Fruit fly (Drosophila melanogaster) whole organism, embryonic: ENCODE results near the gene Pde11.

Experiments used
- CG7987 ChIP-seq: fragments of 200-800 bp; sonication (Bioruptor generic); optimal IDR thresholded peaks from 2 replicates; lab custom pipeline; 2018; ENCODE audit warnings: missing biosample characterization, mild to moderate bottlenecking, missing genetic modification characterization, moderate library complexity
- CHES-1-like ChIP-seq: fragments of 200-800 bp; sonication (Bioruptor generic); optimal IDR thresholded peaks from 2 replicates; lab custom pipeline; 2016; ENCODE audit warnings: missing biosample characterization, missing genetic modification characterization
- Xrp1 ChIP-seq: fragments of 200-800 bp; sonication (Bioruptor generic); IDR thresholded peaks from 2 replicates; pipeline ENCODE4 v1.3.6; 2022; ENCODE audit warnings: missing biosample characterization, missing genetic modification characterization
- emc ChIP-seq: fragments of 200-800 bp; sonication (Bioruptor generic); optimal IDR thresholded peaks from 2 replicates; lab custom pipeline; 2016; ENCODE audit warnings: missing biosample characterization, missing genetic modification characterization
- exex ChIP-seq: fragments of 200-800 bp; sonication (Bioruptor generic); optimal IDR thresholded peaks from 4 replicates; lab custom pipeline; 2018; ENCODE audit warnings: missing biosample characterization, mild to moderate bottlenecking, missing genetic modification characterization, moderate library complexity
- ham ChIP-seq: fragments of 200-800 bp; sonication (Bioruptor generic); IDR thresholded peaks from 2 replicates; pipeline ENCODE4 v1.3.6; 2022; ENCODE audit warnings: missing biosample characterization, missing genetic modification characterization
- insv ChIP-seq, 2 experiments: fragments of 200-800 bp; sonication (Bioruptor generic); optimal IDR thresholded peaks; 3 replicates each; lab custom pipeline; 2016 to 2018; ENCODE audit warnings: missing biosample characterization in 2 of 2, missing genetic modification characterization in 2 of 2
- lbe ChIP-seq: fragments of 200-800 bp; sonication (Bioruptor generic); optimal IDR thresholded peaks from 2 replicates; lab custom pipeline; 2016; ENCODE audit warnings: missing biosample characterization, mild to moderate bottlenecking, missing genetic modification characterization
- odd ChIP-seq: fragments of 200-800 bp; sonication (Bioruptor generic); optimal IDR thresholded peaks from 2 replicates; lab custom pipeline; 2017; ENCODE audit warnings: missing biosample characterization, mild to moderate bottlenecking, missing genetic modification characterization
- p53 ChIP-seq: fragments of 200-800 bp; sonication (Bioruptor generic); optimal IDR thresholded peaks from 2 replicates; lab custom pipeline; 2016; ENCODE audit warnings: missing biosample characterization, missing genetic modification characterization
- tin ChIP-seq: fragments of 200-800 bp; sonication (Bioruptor generic); optimal IDR thresholded peaks from 3 replicates; lab custom pipeline; 2016; ENCODE audit warnings: missing biosample characterization, missing genetic modification characterization
- vnd ChIP-seq: fragments of 200-800 bp; sonication (Bioruptor generic); IDR thresholded peaks from 3 replicates; pipeline ENCODE4 v1.3.6; 2022; ENCODE audit warnings: missing biosample characterization, missing genetic modification characterization; ENCODE audit not compliant: partially characterized antibody
- zfh2 ChIP-seq: fragments of 200-800 bp; sonication (Bioruptor generic); optimal IDR thresholded peaks from 2 replicates; lab custom pipeline; 2016; ENCODE audit warnings: missing biosample characterization, missing genetic modification characterization

DNA sequence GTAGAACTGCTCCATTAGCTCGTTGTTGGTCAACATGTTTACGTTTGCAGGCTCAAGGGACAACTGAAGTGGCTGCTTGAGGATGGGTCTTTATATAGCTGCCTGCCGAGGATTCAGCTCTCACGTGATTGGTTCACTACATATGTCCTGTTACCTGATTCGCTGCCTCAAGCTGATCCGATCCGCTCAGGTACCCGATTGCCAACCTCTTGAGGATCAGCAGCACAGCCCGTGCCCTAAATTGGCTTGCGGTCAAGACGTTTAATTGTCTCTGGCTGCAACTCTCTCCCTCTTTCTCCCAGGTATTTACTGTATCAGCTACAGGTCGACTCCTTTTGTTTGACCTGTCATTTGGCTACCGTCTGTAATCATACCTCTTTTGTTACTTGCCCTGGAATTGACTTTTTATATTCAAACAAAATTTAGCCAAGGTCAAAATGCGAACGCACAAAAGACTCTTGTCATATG is 6.8 kb upstream of the Pde11 start, which contains the start of gene amos:
- TF ChIP-seq Xrp1 (GFP tag; lab: Robert Waterston, UW), result no peak
- TF ChIP-seq ham (GFP tag; lab: Robert Waterston, UW), result no peak
- TF ChIP-seq tin, result no peak
- TF ChIP-seq emc (GFP tag; lab: Kevin White, UChicago), result no peak
- no peak for TF ChIP-seq CG7987 (GFP tag; lab: Kevin White, UChicago)
- no peak for TF ChIP-seq lbe
- TF ChIP-seq zfh2 (GFP tag; lab: Kevin White, UChicago), result no peak
- TF ChIP-seq CHES-1-like (GFP tag; lab: Kevin White, UChicago), result no peak
- TF ChIP-seq vnd, result no peak
- no peak for TF ChIP-seq odd
- TF ChIP-seq insv (GFP tag; optimal IDR thresholded peaks at IDR 0.05; lab: Kevin White, UChicago), result no peak
- TF ChIP-seq p53 (GFP tag; lab: Kevin White, UChicago), result no peak
- TF ChIP-seq exex, result no peak
